Fruit fly (Drosophila melanogaster) S2 (cell line): ENCODE measurements around the gene CG14075.

Source experiments
- CG8478 ChIP-seq: fragments of >200 bp; optimal IDR thresholded peaks from 2 replicates; lab custom pipeline; 2018
- CTCF ChIP-seq, 2 experiments: fragments of >200 bp; optimal IDR thresholded peaks; 2 replicates each; lab custom pipeline; 2018

dm6 chr3L:19003220-19003619 is 18.5 kb downstream of the CG14075 start, which contains the start of gene SmydA-2:
- no peak for TF ChIP-seq CG8478 (lab: Kevin White, UChicago)
- no peak for TF ChIP-seq CTCF (optimal IDR thresholded peaks at IDR 0.05; lab: Kevin White, UChicago)
